Fruit fly (Drosophila melanogaster): ENCODE results near the gene Dna2.

Gene Dna2

DNA sequence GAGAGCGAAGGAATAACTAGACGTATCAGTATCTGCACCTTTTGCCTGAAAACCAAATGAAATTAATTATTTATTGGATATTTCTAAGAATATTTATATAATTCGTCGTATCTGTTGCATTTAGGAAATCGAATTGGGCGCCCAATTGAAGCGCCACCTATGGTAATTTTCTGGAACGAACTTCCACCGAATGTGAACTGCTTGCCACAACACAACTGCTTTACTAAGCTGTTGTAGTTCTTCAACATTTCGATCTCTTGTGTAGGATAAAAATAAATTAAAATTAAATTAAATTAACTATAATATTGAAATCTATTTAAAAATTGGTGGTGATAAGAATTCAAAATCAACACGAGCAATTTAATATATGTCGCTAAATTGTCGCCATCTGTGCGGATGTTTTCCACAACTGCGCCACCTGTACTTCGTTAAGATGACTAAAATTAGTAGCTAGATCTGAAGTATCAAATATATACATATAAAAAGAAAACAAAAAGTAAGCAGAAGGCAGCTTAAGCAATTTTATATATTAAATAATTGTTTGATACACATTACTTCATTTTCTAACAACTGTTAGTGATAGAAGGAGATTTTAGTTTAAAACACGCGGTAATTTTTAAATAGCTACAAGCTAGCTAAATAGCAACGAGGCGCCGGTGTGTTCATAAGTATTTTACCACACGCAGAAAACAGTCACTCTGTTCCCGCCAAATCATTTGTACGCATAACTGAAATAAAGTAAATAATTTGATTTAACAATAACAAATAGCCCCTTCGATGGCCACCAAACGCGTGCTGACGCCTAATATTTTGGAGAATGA is at the start of gene Dna2:
Dna2 (plus strand) TSS at position 688 of the 821 bp plus-strand sequence.
- TF ChIP-seq cyc (GFP tag; optimal IDR thresholded peaks at IDR 0.05) (peak; percentile 35), lz (GFP tag; optimal IDR thresholded peaks at IDR 0.05) (peak; percentile 15), CG31627 (GFP tag; optimal IDR thresholded peaks at IDR 0.05) (peak; percentile 42), CG3032 (tag; optimal IDR thresholded peaks at IDR 0.05) (peak; percentile 14), CG6276 (GFP tag; optimal IDR thresholded peaks at IDR 0.05) (no peak), svp (GFP tag) (no peak), CG15336 (GFP tag; IDR thresholded peaks at IDR 0.05) (no peak), fkh (GFP tag; optimal IDR thresholded peaks at IDR 0.05) (peak; percentile 19), CG9139 (GFP tag; optimal IDR thresholded peaks at IDR 0.05) (no peak), Eip78C (GFP tag) (peak; percentile 44), Met (GFP tag; optimal IDR thresholded peaks at IDR 0.05) (peak; percentile 20), pdm3 (GFP tag; optimal IDR thresholded peaks at IDR 0.05) (peak; percentile 1), achi (GFP tag; optimal IDR thresholded peaks at IDR 0.05) (no peak), Hr39 (GFP tag; optimal IDR thresholded peaks at IDR 0.05) (peak; percentile 47)

DNA sequence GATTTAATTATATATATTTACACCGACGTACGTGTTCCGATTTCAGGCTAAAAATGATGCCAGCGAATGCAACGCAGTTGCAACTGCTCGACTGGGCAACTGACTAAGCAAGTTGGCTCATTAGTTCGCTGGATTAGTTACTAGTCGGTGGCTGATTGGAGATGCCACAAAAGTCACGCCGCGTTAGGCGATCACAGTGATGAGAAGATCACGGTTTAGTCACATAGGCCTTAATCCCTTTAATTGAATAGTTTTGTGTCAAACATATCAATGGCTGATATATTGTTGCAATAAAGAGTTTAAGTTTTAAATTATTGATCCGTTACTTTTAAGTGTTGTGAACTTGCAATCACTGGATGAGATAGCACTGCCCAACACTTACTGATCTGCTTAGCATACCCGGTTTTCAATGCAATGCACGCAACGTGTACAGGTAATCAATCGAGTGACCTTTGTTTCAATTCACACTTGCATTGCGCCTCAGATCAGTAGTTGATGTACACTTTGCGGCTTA is 45.4 kb upstream of the Dna2 start, which contains the start of the genes CG1791 and CG1889:
CG1791 (minus strand) TSS at position 101 of the 514 bp plus-strand sequence.
CG1889 (plus strand) TSS at position 464 of the 514 bp plus-strand sequence.
- no peak for TF ChIP-seq CG8119 (GFP tag; IDR thresholded peaks at IDR 0.05)
- no peak for TF ChIP-seq CG6854 (GFP tag; optimal IDR thresholded peaks at IDR 0.05)
- no peak for TF ChIP-seq CG3919 (GFP tag; optimal IDR thresholded peaks at IDR 0.05)
- TF ChIP-seq Sox15 (GFP tag; optimal IDR thresholded peaks at IDR 0.05) = no peak
- TF ChIP-seq spab (GFP tag; optimal IDR thresholded peaks at IDR 0.05) = no peak
- TF ChIP-seq pdm3 (GFP tag; optimal IDR thresholded peaks at IDR 0.05) = no peak
- TF ChIP-seq cyc (GFP tag; optimal IDR thresholded peaks at IDR 0.05) = no peak
- no peak for TF ChIP-seq esn (GFP tag; optimal IDR thresholded peaks at IDR 0.05)
- TF ChIP-seq fd59A (GFP tag; optimal IDR thresholded peaks at IDR 0.05) = no peak
- no peak for TF ChIP-seq acj6 (GFP tag; optimal IDR thresholded peaks at IDR 0.05)
- no peak for TF ChIP-seq ss (GFP tag; optimal IDR thresholded peaks at IDR 0.05)

DNA sequence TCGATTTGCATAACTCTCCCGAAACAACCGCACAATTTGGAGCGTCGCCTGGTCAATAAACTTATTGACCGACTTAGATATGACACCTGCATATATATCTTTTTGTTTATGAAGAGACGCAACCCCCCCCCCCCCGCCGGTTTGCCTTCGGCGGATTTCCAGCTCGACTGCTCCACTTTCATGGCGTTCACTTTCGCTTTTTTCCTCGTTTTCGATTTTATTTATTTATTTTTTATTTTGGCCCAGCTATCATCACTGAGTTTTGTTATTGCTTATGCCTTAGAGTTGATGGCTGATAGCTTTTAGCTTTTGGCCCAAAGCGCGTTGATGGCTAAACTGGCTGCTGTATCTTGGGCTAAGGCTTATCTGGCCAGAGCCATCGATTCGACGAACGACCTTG is 34.3 kb upstream of the Dna2 start:
- TF ChIP-seq Blimp-1 (GFP tag; optimal IDR thresholded peaks at IDR 0.05) = peak; percentile 24
- TF ChIP-seq svp (GFP tag) = no peak
- TF ChIP-seq Eip93F (GFP tag; optimal IDR thresholded peaks at IDR 0.05) = no peak

DNA sequence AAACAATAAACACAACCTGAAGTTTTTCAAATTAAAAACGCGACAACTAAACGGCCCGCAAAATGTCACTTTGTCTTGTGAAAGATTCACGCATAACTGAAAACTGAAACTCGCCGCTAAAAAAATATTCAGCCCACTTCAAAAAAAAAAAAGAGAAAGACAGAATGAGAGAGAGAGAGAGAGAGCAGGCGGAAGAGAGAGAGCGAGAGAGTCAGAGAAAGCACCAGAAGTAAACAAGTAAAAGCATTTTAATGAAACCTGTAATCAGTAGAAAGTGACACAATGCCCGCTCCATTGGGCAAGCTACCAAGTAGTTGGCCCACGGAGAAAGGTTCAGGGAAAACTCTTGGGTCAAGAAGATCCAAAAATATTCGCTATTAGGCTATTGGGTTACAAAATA is 33.0 kb upstream of the Dna2 start, which contains the start of gene CG43386:
CG43386 (minus strand) TSS at position 101 of the 400 bp plus-strand sequence.
- TF ChIP-seq Blimp-1 (GFP tag; optimal IDR thresholded peaks at IDR 0.05) = peak; percentile 29
- no peak for TF ChIP-seq CG6792 (GFP tag; optimal IDR thresholded peaks at IDR 0.05)

DNA sequence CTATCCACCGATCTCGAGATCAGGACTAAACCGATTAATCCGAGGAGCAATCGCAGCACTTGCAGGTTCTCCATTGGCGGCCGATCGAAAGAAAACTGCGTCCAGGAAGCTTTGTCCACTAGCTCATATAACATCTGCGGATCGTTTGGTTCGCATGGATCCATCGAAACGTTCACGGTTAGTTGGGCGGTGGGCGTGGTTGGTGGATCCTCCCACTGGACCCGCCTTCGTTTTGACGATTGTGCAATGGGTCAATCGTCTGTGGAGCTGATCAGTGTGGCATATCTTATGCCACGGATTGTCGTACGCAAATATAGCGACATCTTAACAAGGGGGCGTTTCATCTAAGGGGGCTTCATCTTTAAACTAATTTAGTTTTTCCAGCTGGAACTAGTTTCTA is 29.8 kb upstream of the Dna2 start, which contains the start of gene CG15252:
CG15252 (minus strand) TSS at position 101 of the 400 bp plus-strand sequence.
- TF ChIP-seq CG1621 (tag; optimal IDR thresholded peaks at IDR 0.05) (no peak), Eip75B (GFP tag; optimal IDR thresholded peaks at IDR 0.05) (no peak), eg (GFP tag; IDR thresholded peaks at IDR 0.05) (no peak), CG34406 (GFP tag; optimal IDR thresholded peaks at IDR 0.05) (no peak), Smox (GFP tag; optimal IDR thresholded peaks at IDR 0.05) (no peak), fkh (GFP tag; optimal IDR thresholded peaks at IDR 0.05) (no peak), CG31627 (GFP tag; optimal IDR thresholded peaks at IDR 0.05) (no peak), OdsH (GFP tag; optimal IDR thresholded peaks at IDR 0.05) (no peak), topi (GFP tag; optimal IDR thresholded peaks at IDR 0.05) (no peak), CG6854 (GFP tag; optimal IDR thresholded peaks at IDR 0.05) (no peak), dac (GFP tag; optimal IDR thresholded peaks at IDR 0.05) (no peak), Sox15 (GFP tag; optimal IDR thresholded peaks at IDR 0.05) (no peak), CG6276 (GFP tag; optimal IDR thresholded peaks at IDR 0.05) (no peak), Hr4 (GFP tag; optimal IDR thresholded peaks at IDR 0.05) (no peak), Eip78C (GFP tag) (no peak), vri (GFP tag; optimal IDR thresholded peaks at IDR 0.05) (no peak), CG3919 (GFP tag; optimal IDR thresholded peaks at IDR 0.05) (no peak), CG8119 (GFP tag; IDR thresholded peaks at IDR 0.05) (no peak), CG11902 (GFP tag; optimal IDR thresholded peaks at IDR 0.05) (no peak)

All from whole organism, prepupa.